Worm (Caenorhabditis elegans) whole organism, L3 larva: ENCODE measurements around the gene C06G4.6.
A peak's percentile ranks its signal among the peaks of the same experiment; 100 is the strongest.

ENCODE experiments used
- ZK546.5 ChIP-seq: sonication (generic microtip); optimal IDR thresholded peaks from 2 replicates; lab custom pipeline; 2017; ENCODE audit warnings: missing biosample characterization, missing genetic modification characterization
- ama-1 ChIP-seq: fragments of 150-350 bp; optimal IDR thresholded peaks from 2 replicates; lab custom pipeline; 2018
- ceh-16 ChIP-seq: sonication (generic microtip); optimal IDR thresholded peaks from 2 replicates; lab custom pipeline; 2017; ENCODE audit warnings: missing biosample characterization, missing genetic modification characterization
- ceh-28 ChIP-seq: fragments of 150-350 bp; optimal IDR thresholded peaks from 2 replicates; lab custom pipeline; 2014; ENCODE audit warnings: missing biosample characterization, missing genetic modification reagents, missing genetic modification characterization
- daf-12 ChIP-seq: fragments of 150-350 bp; optimal IDR thresholded peaks from 2 replicates; lab custom pipeline; 2014; ENCODE audit warnings: missing biosample characterization, missing genetic modification reagents, missing genetic modification characterization
- egl-5 ChIP-seq: fragments of 150-350 bp; optimal IDR thresholded peaks from 2 replicates; lab custom pipeline; 2017; ENCODE audit warnings: missing biosample characterization, missing genetic modification reagents, missing genetic modification characterization, inconsistent platforms
- elt-1 ChIP-seq: fragments of 150-350 bp; optimal IDR thresholded peaks from 2 replicates; lab custom pipeline; 2014; ENCODE audit warnings: missing biosample characterization, missing genetic modification characterization
- elt-2 ChIP-seq: sonication (generic microtip); optimal IDR thresholded peaks from 2 replicates; lab custom pipeline; 2016; ENCODE audit warnings: missing genetic modification reagents, mild to moderate bottlenecking, missing genetic modification characterization, missing compliant biosample characterization
- eor-1 ChIP-seq, 2 experiments: fragments of 150-350 bp; optimal IDR thresholded peaks; 2 replicates each; lab custom pipeline; 2014 to 2018; ENCODE audit warnings: missing biosample characterization in 2 of 2, missing genetic modification characterization in 2 of 2
- fkh-10 ChIP-seq: sonication (generic microtip); optimal IDR thresholded peaks from 2 replicates; lab custom pipeline; 2017; ENCODE audit warnings: missing biosample characterization, missing genetic modification reagents, missing genetic modification characterization
- fkh-2 ChIP-seq: fragments of 150-350 bp; optimal IDR thresholded peaks from 2 replicates; lab custom pipeline; 2014; ENCODE audit warnings: missing biosample characterization, missing genetic modification reagents, missing genetic modification characterization
- fos-1 ChIP-seq: fragments of 150-350 bp; optimal IDR thresholded peaks from 2 replicates; lab custom pipeline; 2014; ENCODE audit warnings: missing biosample characterization, missing genetic modification characterization
- hmg-11 ChIP-seq: sonication (generic microtip); optimal IDR thresholded peaks from 2 replicates; lab custom pipeline; 2016; ENCODE audit warnings: missing genetic modification characterization, missing compliant biosample characterization
- jun-1 ChIP-seq: fragments of 150-350 bp; optimal IDR thresholded peaks from 2 replicates; lab custom pipeline; 2014; ENCODE audit warnings: missing biosample characterization, missing genetic modification reagents, missing genetic modification characterization
- mdl-1 ChIP-seq: fragments of 150-350 bp; optimal IDR thresholded peaks from 2 replicates; lab custom pipeline; 2014; ENCODE audit warnings: missing biosample characterization, missing genetic modification characterization
- mml-1 ChIP-seq: fragments of 150-350 bp; sonication (generic microtip); optimal IDR thresholded peaks from 3 replicates; lab custom pipeline; 2014; ENCODE audit warnings: missing biosample characterization, missing genetic modification characterization
- nfya-1 ChIP-seq: sonication (generic microtip); optimal IDR thresholded peaks from 2 replicates; lab custom pipeline; 2017; ENCODE audit warnings: missing genetic modification characterization, mild to moderate bottlenecking, missing compliant biosample characterization, antibody characterized with exemption, moderate library complexity; ENCODE audit not compliant: insufficient read depth
- nhr-11 ChIP-seq: fragments of 150-350 bp; optimal IDR thresholded peaks from 2 replicates; lab custom pipeline; 2014; ENCODE audit warnings: missing biosample characterization, missing genetic modification characterization
- nhr-12 ChIP-seq: fragments of 150-350 bp; optimal IDR thresholded peaks from 2 replicates; lab custom pipeline; 2014; ENCODE audit warnings: missing biosample characterization, missing genetic modification characterization
- nhr-23 ChIP-seq: fragments of 150-350 bp; optimal IDR thresholded peaks from 2 replicates; lab custom pipeline; 2014; ENCODE audit warnings: missing biosample characterization, missing genetic modification reagents, missing genetic modification characterization
- nhr-237 ChIP-seq: fragments of 150-350 bp; optimal IDR thresholded peaks from 2 replicates; lab custom pipeline; 2014; ENCODE audit warnings: missing biosample characterization, missing genetic modification characterization
- nhr-25 ChIP-seq: sonication (generic microtip); optimal IDR thresholded peaks from 2 replicates; lab custom pipeline; 2017; ENCODE audit warnings: missing biosample characterization, missing genetic modification characterization
- nhr-28 ChIP-seq: fragments of 150-350 bp; optimal IDR thresholded peaks from 2 replicates; lab custom pipeline; 2014; ENCODE audit warnings: missing biosample characterization, missing genetic modification characterization
- nhr-76 ChIP-seq: fragments of 150-350 bp; sonication (generic microtip); optimal IDR thresholded peaks from 5 replicates; lab custom pipeline; 2014; ENCODE audit warnings: missing biosample characterization, missing genetic modification characterization
- pha-4 ChIP-seq: fragments of 150-350 bp; optimal IDR thresholded peaks from 2 replicates; lab custom pipeline; 2014; ENCODE audit warnings: missing biosample characterization, missing genetic modification reagents, missing genetic modification characterization
- pqm-1 ChIP-seq: fragments of 150-350 bp; optimal IDR thresholded peaks from 2 replicates; lab custom pipeline; 2017; ENCODE audit warnings: missing biosample characterization, missing genetic modification characterization, inconsistent platforms
- skn-1 ChIP-seq: fragments of 150-350 bp; optimal IDR thresholded peaks from 2 replicates; lab custom pipeline; 2014; ENCODE audit warnings: missing biosample characterization, missing genetic modification characterization
- snpc-4 ChIP-seq: fragments of 150-350 bp; optimal IDR thresholded peaks from 2 replicates; lab custom pipeline; 2014; ENCODE audit warnings: missing biosample characterization, missing genetic modification characterization
- zag-1 ChIP-seq: fragments of 150-350 bp; optimal IDR thresholded peaks from 2 replicates; lab custom pipeline; 2014; ENCODE audit warnings: missing biosample characterization, missing genetic modification characterization
- ztf-4 ChIP-seq: fragments of 150-350 bp; optimal IDR thresholded peaks from 2 replicates; lab custom pipeline; 2014; ENCODE audit warnings: missing biosample characterization, missing genetic modification characterization

The C06G4.6 gene

DNA sequence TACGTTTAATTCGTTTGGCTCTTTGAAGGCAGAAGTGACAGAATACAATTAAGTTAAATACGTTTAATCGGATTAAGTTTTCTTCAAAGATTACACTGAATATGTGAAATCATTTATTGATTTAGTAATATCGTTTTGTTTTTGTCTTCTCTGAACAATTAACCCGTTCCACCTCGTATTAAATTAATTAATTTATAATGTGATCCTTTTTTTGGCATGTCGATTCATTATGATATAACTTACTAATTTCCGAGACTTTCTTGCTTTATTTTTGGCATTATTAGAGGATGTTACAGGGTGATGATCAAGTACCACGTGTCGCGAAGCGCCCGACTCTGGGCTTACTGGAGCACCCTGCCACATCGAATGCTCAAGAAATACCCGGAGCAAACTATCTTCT lies 40.0 kb downstream of the C06G4.6 start, which contains the start of gene K12H4.5:
Gene K12H4.5 (plus strand): TSS at position 301 of the 400 bp plus-strand sequence.
- no peak for TF ChIP-seq nhr-23 (tag; lab: Kevin White, UChicago)
- TF ChIP-seq, all 47 proteins: peak for 0

ce11 chrIII:8044717-8045116 lies 40.5 kb downstream of the C06G4.6 start, which contains the start of gene spcs-3:
spcs-3 (plus strand) TSS chrIII:8045017.
- TF ChIP-seq nhr-25: no peak
- TF ChIP-seq daf-12 (tag; lab: Kevin White, UChicago): no peak
- TF ChIP-seq ceh-16 (tag; lab: Kevin White, UChicago): no peak
- no peak for TF ChIP-seq eor-1 (tag; optimal IDR thresholded peaks at IDR 0.05; lab: Kevin White, UChicago)
- TF ChIP-seq, all 47 proteins: peak for 0

ce11 chrIII:8045734-8046133 lies 41.5 kb downstream of the C06G4.6 start, which contains the start of gene K12H4.3:
K12H4.3 (plus strand) TSS chrIII:8046034.
- TF ChIP-seq fkh-2 (tag; lab: Kevin White, UChicago): no peak
- no peak for TF ChIP-seq ZK546.5 (tag; lab: Kevin White, UChicago)
- TF ChIP-seq daf-12 (tag; lab: Kevin White, UChicago): no peak
- no peak for TF ChIP-seq jun-1 (tag; lab: Kevin White, UChicago)
- no peak for TF ChIP-seq nhr-237 (tag; lab: Kevin White, UChicago)
- no peak for TF ChIP-seq mdl-1 (tag; lab: Kevin White, UChicago)
- no peak for TF ChIP-seq elt-1 (tag; lab: Kevin White, UChicago)
- TF ChIP-seq hmg-11 (tag; lab: Kevin White, UChicago): no peak
- TF ChIP-seq eor-1 (tag; optimal IDR thresholded peaks at IDR 0.05; lab: Kevin White, UChicago): no peak
- TF ChIP-seq mml-1 (tag; lab: Kevin White, UChicago): no peak
- TF ChIP-seq pha-4 (tag; lab: Kevin White, UChicago): no peak
- TF ChIP-seq pqm-1 (tag; lab: Kevin White, UChicago): no peak
- TF ChIP-seq fos-1 (tag; lab: Kevin White, UChicago): no peak

DNA sequence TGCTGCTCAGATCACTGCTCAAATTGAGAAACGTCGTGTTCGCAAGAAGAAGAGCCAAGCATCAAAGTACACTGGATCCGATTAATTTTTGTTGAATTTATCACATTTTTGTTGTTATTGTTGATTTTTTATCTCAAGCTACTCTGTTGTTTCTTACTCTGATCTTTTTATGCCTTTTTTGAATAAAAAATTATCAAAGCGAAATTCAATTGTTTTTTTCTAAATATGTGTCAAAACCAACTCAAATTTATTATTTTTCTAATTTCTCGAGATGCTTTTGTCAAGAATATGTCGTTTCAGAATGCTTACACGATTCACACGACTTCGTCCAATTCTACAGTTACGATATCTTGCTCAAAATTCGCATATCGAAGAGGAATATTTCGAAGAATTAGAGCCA lies 43.2 kb downstream of the C06G4.6 start, which contains the start of gene K12H4.2:
Gene K12H4.2 (plus strand): TSS at position 301 of the 400 bp plus-strand sequence.
- TF ChIP-seq nhr-12: no peak
- TF ChIP-seq nhr-25: no peak
- no peak for TF ChIP-seq nhr-28
- TF ChIP-seq nfya-1: no peak
- TF ChIP-seq jun-1 (tag; lab: Kevin White, UChicago): no peak
- no peak for TF ChIP-seq fkh-10 (GFP tag; lab: Kevin White, UChicago)

- TF ChIP-seq pqm-1 (tag; lab: Kevin White, UChicago) (peak; percentile 62), nhr-76 (tag; lab: Kevin White, UChicago) (no peak), elt-2 (tag; lab: Kevin White, UChicago) (peak; percentile 91), ceh-28 (tag; lab: Kevin White, UChicago) (no peak), snpc-4 (tag; lab: Kevin White, UChicago) (no peak), skn-1 (tag; lab: Kevin White, UChicago) (peak; percentile 67), ztf-4 (tag; lab: Kevin White, UChicago) (no peak), egl-5 (tag; lab: Kevin White, UChicago) (no peak), nhr-11 (no peak), zag-1 (tag; lab: Kevin White, UChicago) (no peak), hmg-11 (tag; lab: Kevin White, UChicago) (no peak)
Observed at ce11 chrIII:8050944-8051343, 46.8 kb downstream of the C06G4.6 start, which contains the start of gene K12H4.7. K12H4.7 (minus strand) TSS chrIII:8051081.

DNA sequence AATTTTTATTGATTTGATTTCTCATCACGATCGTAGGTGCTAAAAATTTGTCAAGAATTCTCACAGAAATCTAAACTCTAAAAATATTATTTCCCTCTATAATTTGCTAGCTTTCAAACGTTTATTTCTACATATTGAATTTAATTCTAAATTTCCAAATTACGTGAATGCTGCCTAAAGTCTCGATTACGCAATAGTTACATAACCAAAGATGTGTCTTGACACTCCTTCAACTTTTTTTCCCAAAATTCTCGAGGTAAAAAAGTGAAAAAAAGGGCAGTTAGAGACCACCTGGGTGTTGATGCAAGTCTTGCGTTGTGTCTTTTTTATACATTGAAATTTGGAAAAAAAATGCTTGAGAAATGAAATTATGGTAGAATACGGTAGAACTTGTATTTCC lies 47.6 kb downstream of the C06G4.6 start:
- TF ChIP-seq ZK546.5 (tag; lab: Kevin White, UChicago): no peak
- no peak for TF ChIP-seq egl-5 (tag; lab: Kevin White, UChicago)
- TF ChIP-seq ama-1: no peak
- no peak for TF ChIP-seq nhr-11
- TF ChIP-seq nhr-25: no peak
- no peak for TF ChIP-seq snpc-4 (tag; lab: Kevin White, UChicago)
- TF ChIP-seq ztf-4 (tag; lab: Kevin White, UChicago): no peak
